Comparison of ENCODE assay signal across 2 fruit fly cellular contexts in the genomic region with DNA sequence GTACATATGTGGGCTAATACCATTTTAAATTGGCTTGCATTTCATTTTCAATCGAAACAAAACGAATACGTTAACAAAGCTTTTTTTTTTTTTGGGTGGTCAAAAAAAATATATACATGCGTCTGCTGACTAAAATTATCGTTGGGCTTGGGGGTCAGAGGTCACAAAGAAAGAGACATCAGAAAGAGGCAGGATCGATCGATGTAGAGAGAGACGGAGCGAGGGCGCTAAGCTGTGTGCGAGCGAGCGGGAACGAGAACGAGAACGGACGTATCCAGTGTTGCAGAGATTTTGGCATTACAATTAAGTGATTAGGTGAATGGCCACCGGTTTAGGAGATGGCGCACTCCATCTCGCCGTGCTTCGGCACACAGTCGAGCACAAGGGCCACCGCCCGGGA.
TF ChIP-seq lines count a peak whose summit lies in the region.

No protein-coding gene starts in this region.

- no peak for TF ChIP-seq CTCF in whole organism, embryonic (GFP tag; optimal IDR thresholded peaks at IDR 0.05; lab: Kevin White, UChicago)

TF ChIP-seq in whole organism, embryonic, 481 proteins besides CTCF, POLR2A, EP300 and RAD21:
- TF ChIP-seq CG1832 (GFP tag; optimal IDR thresholded peaks at IDR 0.05; lab: Kevin White, UChicago), result peak; percentile 65
- no peak for TF ChIP-seq CG2202 (tag; optimal IDR thresholded peaks at IDR 0.05; lab: Kevin White, UChicago)
- peak in 1 of 2 experiments; percentile 98 for TF ChIP-seq Hr78 (GFP tag; optimal IDR thresholded peaks at IDR 0.05; lab: Kevin White, UChicago)
TF ChIP-seq in whole organism, embryonic: peak in this region for 2.

TF ChIP-seq in whole organism, prepupa, 60 proteins besides CTCF, POLR2A, EP300 and RAD21:
- TF ChIP-seq svp (GFP tag; lab: Kevin White, UChicago) (peak; percentile 83), CG6854 (GFP tag; optimal IDR thresholded peaks at IDR 0.05; lab: Kevin White, UChicago) (no peak)
